Worm (Caenorhabditis elegans) whole organism, L2 larva: ENCODE results near the gene nhr-97.

Source experiments
- C34F6.9 ChIP-seq: fragments of 150-350 bp; optimal IDR thresholded peaks from 2 replicates; lab custom pipeline; 2014; ENCODE audit warnings: missing biosample characterization, missing genetic modification characterization
- ZK546.5 ChIP-seq: sonication (generic microtip); optimal IDR thresholded peaks from 2 replicates; lab custom pipeline; 2017; ENCODE audit warnings: missing biosample characterization, missing genetic modification characterization
- ama-1 ChIP-seq: fragments of 150-350 bp; optimal IDR thresholded peaks from 2 replicates; lab custom pipeline; 2018; ENCODE audit warnings: inconsistent platforms
- dmd-4 ChIP-seq: sonication (generic microtip); optimal IDR thresholded peaks from 2 replicates; lab custom pipeline; 2017; ENCODE audit warnings: missing biosample characterization, missing genetic modification characterization
- elt-3 ChIP-seq: sonication (generic microtip); optimal IDR thresholded peaks from 2 replicates; lab custom pipeline; 2017; ENCODE audit warnings: missing biosample characterization, missing genetic modification characterization
- fos-1 ChIP-seq: fragments of 150-350 bp; optimal IDR thresholded peaks from 2 replicates; lab custom pipeline; 2014; ENCODE audit warnings: missing biosample characterization, missing genetic modification characterization
- lsy-2 ChIP-seq, 2 experiments: fragments of 150-350 bp in 1 of 2; sonication (generic microtip) in 1 of 2; optimal IDR thresholded peaks; 2 replicates each; lab custom pipeline; 2014 to 2017; ENCODE audit warnings: missing biosample characterization in 2 of 2, missing genetic modification characterization in 2 of 2
- nhr-129 ChIP-seq: fragments of 150-350 bp; optimal IDR thresholded peaks from 2 replicates; lab custom pipeline; 2014; ENCODE audit warnings: missing biosample characterization, missing genetic modification characterization
- nhr-6 ChIP-seq: fragments of 150-350 bp; optimal IDR thresholded peaks from 2 replicates; lab custom pipeline; 2014; ENCODE audit warnings: missing biosample characterization, missing genetic modification characterization
- skn-1 ChIP-seq: sonication (generic microtip); optimal IDR thresholded peaks from 2 replicates; lab custom pipeline; 2017; ENCODE audit warnings: missing biosample characterization, missing genetic modification characterization
- unc-39 ChIP-seq: fragments of 150-350 bp; optimal IDR thresholded peaks from 2 replicates; lab custom pipeline; 2014; ENCODE audit warnings: missing biosample characterization, missing genetic modification characterization
- zag-1 ChIP-seq: fragments of 150-350 bp; optimal IDR thresholded peaks from 2 replicates; lab custom pipeline; 2014; ENCODE audit warnings: missing biosample characterization, missing genetic modification characterization
- ztf-1 ChIP-seq: fragments of 200-800 bp; sonication (Bioruptor generic); conservative IDR thresholded peaks from 2 replicates; pipeline ENCODE4 v1.3.6; 2022; ENCODE audit warnings: missing genetic modification characterization, missing compliant biosample characterization

DNA sequence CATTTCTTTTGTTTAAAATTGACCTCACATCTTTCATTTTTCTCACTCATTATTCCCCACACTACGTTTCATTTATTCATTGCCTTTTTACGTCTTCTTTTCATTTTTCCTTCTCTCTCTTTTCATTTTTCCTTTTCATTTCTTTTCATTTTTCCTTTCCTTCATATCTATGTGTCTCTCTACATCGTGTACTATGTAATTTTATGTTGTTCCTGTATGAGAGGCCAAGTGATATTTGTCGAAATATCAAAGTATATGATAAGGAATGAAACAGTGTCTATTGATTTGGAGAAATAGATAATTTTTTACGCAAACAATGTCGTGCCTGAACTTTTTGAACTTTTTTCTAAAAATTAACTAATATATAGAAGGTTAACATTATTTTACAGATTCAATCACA lies 41.0 kb upstream of the nhr-97 start:
- TF ChIP-seq zag-1 (tag; lab: Kevin White, UChicago), result no peak
- no peak for TF ChIP-seq ZK546.5 (tag; lab: Kevin White, UChicago)
- TF ChIP-seq skn-1, result peak; percentile 40
- peak in 1 of 2 experiments; percentile 15 for TF ChIP-seq lsy-2 (tag; optimal IDR thresholded peaks at IDR 0.05; lab: Kevin White, UChicago)
- TF ChIP-seq ztf-1 (GFP tag; lab: Robert Waterston, UW), result no peak
- TF ChIP-seq dmd-4 (tag; lab: Kevin White, UChicago), result no peak
- no peak for TF ChIP-seq elt-3 (tag; lab: Kevin White, UChicago)
- no peak for TF ChIP-seq ama-1 (lab: Kevin White, UChicago)
- TF ChIP-seq nhr-6 (tag; lab: Kevin White, UChicago), result no peak
- peak; percentile 92 for TF ChIP-seq fos-1 (tag; lab: Kevin White, UChicago)
- no peak for TF ChIP-seq unc-39 (tag; lab: Kevin White, UChicago)
- TF ChIP-seq nhr-129, result peak; percentile 31
- TF ChIP-seq C34F6.9 (tag; lab: Kevin White, UChicago), result peak; percentile 16
